Fruit fly (Drosophila melanogaster) whole organism, embryonic: ENCODE measurements around the gene eIF4H2.

Experiments
- Asciz ChIP-seq: fragments of 200-800 bp; sonication (Bioruptor generic); optimal IDR thresholded peaks from 2 replicates; lab custom pipeline; 2017; ENCODE audit warnings: missing biosample characterization, mild to moderate bottlenecking, missing genetic modification characterization, missing genetic modification reagents
- CG10366 ChIP-seq: fragments of 200-800 bp; sonication (Bioruptor generic); IDR thresholded peaks from 2 replicates; pipeline ENCODE4 v1.3.6; 2022; ENCODE audit warnings: missing biosample characterization, missing genetic modification characterization
- CG11398 ChIP-seq: fragments of 200-800 bp; sonication (Bioruptor generic); optimal IDR thresholded peaks from 2 replicates; lab custom pipeline; 2016; ENCODE audit warnings: missing biosample characterization, missing genetic modification characterization
- CG15479 ChIP-seq: fragments of 200-800 bp; sonication (Bioruptor generic); optimal IDR thresholded peaks from 3 replicates; lab custom pipeline; 2019; ENCODE audit warnings: missing biosample characterization, mild to moderate bottlenecking, missing genetic modification characterization, moderate library complexity
- CG17361 ChIP-seq: fragments of 200-800 bp; sonication (Bioruptor generic); IDR thresholded peaks from 3 replicates; pipeline ENCODE4 v1.3.6; 2022; ENCODE audit warnings: missing biosample characterization, missing genetic modification characterization
- CG17385 ChIP-seq: fragments of 200-800 bp; sonication (Bioruptor generic); optimal IDR thresholded peaks from 3 replicates; lab custom pipeline; 2018; ENCODE audit warnings: missing biosample characterization, mild to moderate bottlenecking, missing genetic modification characterization
- CG2129 ChIP-seq: fragments of 200-800 bp; sonication (Bioruptor generic); IDR thresholded peaks from 2 replicates; pipeline ENCODE4 v1.3.6; 2022; ENCODE audit warnings: missing biosample characterization, missing genetic modification characterization; ENCODE audit not compliant: partially characterized antibody
- CG3281 ChIP-seq: fragments of 200-800 bp; sonication (Bioruptor generic); optimal IDR thresholded peaks from 3 replicates; lab custom pipeline; 2017; ENCODE audit warnings: missing biosample characterization, mild to moderate bottlenecking, missing genetic modification characterization
- CG34224 ChIP-seq: fragments of 200-800 bp; sonication (Bioruptor generic); IDR thresholded peaks from 3 replicates; pipeline ENCODE4 v1.3.6; 2022; ENCODE audit warnings: missing biosample characterization, missing genetic modification characterization; ENCODE audit not compliant: partially characterized antibody
- CG34376 ChIP-seq: fragments of 200-800 bp; sonication (Bioruptor generic); optimal IDR thresholded peaks from 2 replicates; lab custom pipeline; 2018; ENCODE audit warnings: missing biosample characterization, mild to moderate bottlenecking, missing genetic modification characterization
- CG4424 ChIP-seq: fragments of 200-800 bp; sonication (Bioruptor generic); optimal IDR thresholded peaks from 3 replicates; lab custom pipeline; 2016; ENCODE audit warnings: missing biosample characterization, missing genetic modification characterization
- CG5245 ChIP-seq: fragments of 200-800 bp; sonication (Bioruptor generic); optimal IDR thresholded peaks from 3 replicates; lab custom pipeline; 2016; ENCODE audit warnings: missing biosample characterization, missing genetic modification characterization
- CG6854 ChIP-seq: fragments of 200-800 bp; sonication (Bioruptor generic); optimal IDR thresholded peaks from 3 replicates; lab custom pipeline; 2017; ENCODE audit warnings: missing biosample characterization, mild to moderate bottlenecking, missing genetic modification characterization
- CG7987 ChIP-seq: fragments of 200-800 bp; sonication (Bioruptor generic); optimal IDR thresholded peaks from 2 replicates; lab custom pipeline; 2018; ENCODE audit warnings: missing biosample characterization, mild to moderate bottlenecking, missing genetic modification characterization, moderate library complexity
- CG9609 ChIP-seq: fragments of 200-800 bp; sonication (Bioruptor generic); optimal IDR thresholded peaks from 3 replicates; lab custom pipeline; 2016; ENCODE audit warnings: missing biosample characterization, missing genetic modification characterization
- CG9876 ChIP-seq: fragments of 200-800 bp; sonication (Bioruptor generic); optimal IDR thresholded peaks from 2 replicates; lab custom pipeline; 2016; ENCODE audit warnings: missing biosample characterization, missing genetic modification characterization
- CTCF ChIP-seq: fragments of 200-800 bp; sonication (Bioruptor generic); optimal IDR thresholded peaks from 2 replicates; lab custom pipeline; 2017; ENCODE audit warnings: missing biosample characterization, mild to moderate bottlenecking, missing genetic modification characterization, moderate library complexity
- D ChIP-seq, 2 experiments: fragments of 200-800 bp in 1 of 2; fragments of >200 bp in 1 of 2; sonication (Bioruptor generic) in 1 of 2; optimal IDR thresholded peaks; 2 replicates in 1 of 2; 3 replicates in 1 of 2; lab custom pipeline; 2017; ENCODE audit warnings: mild to moderate bottlenecking in 1 of 2, missing biosample characterization in 1 of 2, missing genetic modification characterization in 1 of 2, missing genetic modification reagents in 1 of 2
- Dad ChIP-seq: fragments of 200-800 bp; sonication (Bioruptor generic); optimal IDR thresholded peaks from 3 replicates; lab custom pipeline; 2016; ENCODE audit warnings: missing biosample characterization, missing genetic modification characterization
- Dfd ChIP-seq, 2 experiments: fragments of >200 bp; optimal IDR thresholded peaks; 2 replicates each; lab custom pipeline; 2017; ENCODE audit warnings: missing biosample characterization in 2 of 2, missing genetic modification characterization in 2 of 2
- Doc2 ChIP-seq: fragments of 200-800 bp; sonication (Bioruptor generic); IDR thresholded peaks from 2 replicates; pipeline ENCODE4 v1.3.6; 2022; ENCODE audit warnings: missing biosample characterization, missing genetic modification characterization
- Doc3 ChIP-seq: fragments of 200-800 bp; sonication (Bioruptor generic); IDR thresholded peaks from 3 replicates; pipeline ENCODE4 v1.3.6; 2022; ENCODE audit warnings: missing biosample characterization, missing genetic modification characterization; ENCODE audit not compliant: partially characterized antibody
- Drgx ChIP-seq: fragments of 200-800 bp; sonication (Bioruptor generic); IDR thresholded peaks from 2 replicates; pipeline ENCODE4 v1.3.6; 2022; ENCODE audit warnings: missing biosample characterization, missing genetic modification characterization
- Ets65A ChIP-seq: fragments of 200-800 bp; sonication (Bioruptor generic); peaks from one replicate; lab custom pipeline; 2016; ENCODE audit warnings: missing biosample characterization, missing genetic modification characterization
- Jarid2 ChIP-seq: fragments of 200-800 bp; sonication (Bioruptor generic); optimal IDR thresholded peaks from 3 replicates; lab custom pipeline; 2017; ENCODE audit warnings: mild to moderate bottlenecking, missing biosample characterization, missing genetic modification reagents, missing genetic modification characterization
- Kr ChIP-seq: fragments of 200-800 bp; sonication (Bioruptor generic); optimal IDR thresholded peaks from 2 replicates; lab custom pipeline; 2017; ENCODE audit warnings: missing biosample characterization, mild to moderate bottlenecking, missing genetic modification characterization
- Sry-β ChIP-seq: fragments of 200-800 bp; sonication (Bioruptor generic); optimal IDR thresholded peaks from 2 replicates; lab custom pipeline; 2018; ENCODE audit warnings: missing biosample characterization, mild to moderate bottlenecking, missing genetic modification characterization, moderate library complexity
- Taf1 ChIP-seq: fragments of 200-800 bp; sonication (Bioruptor generic); IDR thresholded peaks from 2 replicates; pipeline ENCODE4 v1.3.6; 2022; ENCODE audit warnings: missing biosample characterization, missing genetic modification characterization
- ac ChIP-seq: fragments of 200-800 bp; sonication (Bioruptor generic); optimal IDR thresholded peaks from 3 replicates; lab custom pipeline; 2017; ENCODE audit warnings: missing biosample characterization, mild to moderate bottlenecking, missing genetic modification characterization
- ara ChIP-seq: fragments of 200-800 bp; sonication (Bioruptor generic); IDR thresholded peaks from 2 replicates; pipeline ENCODE4 v1.3.6; 2022; ENCODE audit warnings: missing biosample characterization, missing genetic modification characterization
- bab2 ChIP-seq: fragments of 200-800 bp; sonication (Bioruptor generic); optimal IDR thresholded peaks from 2 replicates; lab custom pipeline; 2016; ENCODE audit warnings: missing biosample characterization, missing genetic modification characterization
- cas ChIP-seq: fragments of 200-800 bp; sonication (Bioruptor generic); IDR thresholded peaks from 2 replicates; pipeline ENCODE4 v1.3.6; 2022; ENCODE audit warnings: missing biosample characterization, missing genetic modification characterization
- dm ChIP-seq: fragments of 200-800 bp; sonication (Bioruptor generic); optimal IDR thresholded peaks from 3 replicates; lab custom pipeline; 2016; ENCODE audit warnings: missing biosample characterization, missing genetic modification characterization
- ewg ChIP-seq: fragments of 200-800 bp; sonication (Bioruptor generic); optimal IDR thresholded peaks from 3 replicates; lab custom pipeline; 2017; ENCODE audit warnings: mild to moderate bottlenecking, missing biosample characterization, missing genetic modification reagents, missing genetic modification characterization
- kah ChIP-seq: fragments of 200-800 bp; sonication (Bioruptor generic); optimal IDR thresholded peaks from 2 replicates; lab custom pipeline; 2018; ENCODE audit warnings: missing biosample characterization, mild to moderate bottlenecking, missing genetic modification characterization
- lmd ChIP-seq: fragments of 200-800 bp; sonication (Bioruptor generic); IDR thresholded peaks from 2 replicates; pipeline ENCODE4 v1.3.6; 2022; ENCODE audit warnings: missing biosample characterization, missing genetic modification characterization
- maf-S ChIP-seq: fragments of 200-800 bp; sonication (Bioruptor generic); optimal IDR thresholded peaks from 2 replicates; lab custom pipeline; 2016; ENCODE audit warnings: missing biosample characterization, missing genetic modification characterization
- nau ChIP-seq: fragments of 200-800 bp; sonication (Bioruptor generic); optimal IDR thresholded peaks from 3 replicates; lab custom pipeline; 2017; ENCODE audit warnings: missing biosample characterization, mild to moderate bottlenecking, missing genetic modification characterization, missing genetic modification reagents
- oc ChIP-seq: fragments of 200-800 bp; sonication (Bioruptor generic); optimal IDR thresholded peaks from 2 replicates; lab custom pipeline; 2018; ENCODE audit warnings: missing biosample characterization, mild to moderate bottlenecking, missing genetic modification characterization, moderate library complexity
- pan ChIP-seq, 4 experiments: fragments of >200 bp in 3 of 4; fragments of 200-800 bp in 1 of 4; sonication (Bioruptor generic) in 1 of 4; optimal IDR thresholded peaks in 3 of 4; IDR thresholded peaks in 1 of 4; 2 replicates each; pipeline versions ENCODE4 v1.3.6 to Lab custom; 2017 to 2022; ENCODE audit warnings: missing biosample characterization in 2 of 4, missing genetic modification characterization in 2 of 4, mixed read lengths in 1 of 4
- pnt ChIP-seq: fragments of 200-800 bp; sonication (Bioruptor generic); optimal IDR thresholded peaks from 3 replicates; lab custom pipeline; 2016; ENCODE audit warnings: missing biosample characterization, missing genetic modification characterization
- pros ChIP-seq: fragments of 200-800 bp; sonication (Bioruptor generic); optimal IDR thresholded peaks from 3 replicates; lab custom pipeline; 2019; ENCODE audit warnings: missing biosample characterization, mild to moderate bottlenecking, missing genetic modification characterization, moderate library complexity
- slp2 ChIP-seq: fragments of 200-800 bp; sonication (Bioruptor generic); optimal IDR thresholded peaks from 2 replicates; lab custom pipeline; 2016; ENCODE audit warnings: missing biosample characterization, missing genetic modification characterization
- tgo ChIP-seq: fragments of 200-800 bp; sonication (Bioruptor generic); IDR thresholded peaks from 3 replicates; pipeline ENCODE4 v1.3.6; 2022; ENCODE audit warnings: missing biosample characterization, missing genetic modification characterization
- tin ChIP-seq: fragments of 200-800 bp; sonication (Bioruptor generic); optimal IDR thresholded peaks from 3 replicates; lab custom pipeline; 2016; ENCODE audit warnings: missing biosample characterization, missing genetic modification characterization
- tll ChIP-seq, 2 experiments: fragments of 200-800 bp in 1 of 2; fragments of >200 bp in 1 of 2; sonication (Bioruptor generic) in 1 of 2; optimal IDR thresholded peaks; 2 replicates each; lab custom pipeline; 2017 to 2019; ENCODE audit warnings: missing biosample characterization in 2 of 2, missing genetic modification characterization in 2 of 2, mild to moderate bottlenecking in 1 of 2, moderate library complexity in 1 of 2
- twi ChIP-seq: fragments of 200-800 bp; optimal IDR thresholded peaks from 2 replicates; lab custom pipeline; 2019; ENCODE audit warnings: missing biosample characterization, mild to moderate bottlenecking, missing genetic modification characterization, moderate library complexity
- unpg ChIP-seq: fragments of 200-800 bp; sonication (Bioruptor generic); optimal IDR thresholded peaks from 3 replicates; lab custom pipeline; 2018; ENCODE audit warnings: missing biosample characterization, mild to moderate bottlenecking, missing genetic modification characterization, moderate library complexity
- zen ChIP-seq: fragments of 200-800 bp; sonication (Bioruptor generic); optimal IDR thresholded peaks from 3 replicates; lab custom pipeline; 2018; ENCODE audit warnings: missing biosample characterization, mild to moderate bottlenecking, missing genetic modification characterization, moderate library complexity

The eIF4H2 gene

DNA sequence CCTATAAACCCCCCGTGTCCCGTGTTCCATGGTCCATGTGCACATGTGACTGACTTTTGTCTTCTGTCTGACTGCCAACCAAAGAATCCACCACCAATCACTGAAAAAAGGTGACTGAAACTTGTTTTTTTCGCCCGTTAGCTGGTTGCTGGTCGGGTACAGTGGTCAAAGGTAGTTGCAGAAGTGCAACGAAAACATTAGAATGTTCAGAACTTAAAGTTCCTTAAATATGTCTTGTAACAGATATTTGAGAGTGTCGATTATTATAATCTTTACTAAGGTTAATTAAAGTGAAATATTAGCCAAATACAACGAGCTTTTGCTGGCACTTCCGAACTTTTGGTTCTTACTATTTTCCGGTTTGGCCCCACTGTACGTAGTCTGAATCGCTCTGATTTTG is 35.3 kb downstream of the eIF4H2 start (continued):
- TF ChIP-seq Dfd (GFP tag; optimal IDR thresholded peaks at IDR 0.05; lab: Kevin White, UChicago) (no peak), Doc3 (GFP tag; lab: Robert Waterston, UW) (no peak), nau (GFP tag; lab: Kevin White, UChicago) (no peak), oc (tag; lab: Kevin White, UChicago) (no peak), CG5245 (GFP tag; lab: Kevin White, UChicago) (peak; percentile 31), lmd (peak; percentile 37; the same call in 1 of the 2 replicates), Jarid2 (GFP tag; lab: Kevin White, UChicago) (no peak), tgo (no peak; the same call in 2 of the 3 replicates), pan (optimal IDR thresholded peaks at IDR 0.05; lab: Kevin White, UChicago) (no peak), pan (GFP tag; optimal IDR thresholded peaks at IDR 0.05 in 1 of 2, IDR thresholded peaks at IDR 0.05 in 1 of 2) (peak in 1 of 2 experiments; percentile 33), slp2 (GFP tag; lab: Kevin White, UChicago) (peak; percentile 17)
- TF ChIP-seq, all 482 proteins: peak for 203

DNA sequence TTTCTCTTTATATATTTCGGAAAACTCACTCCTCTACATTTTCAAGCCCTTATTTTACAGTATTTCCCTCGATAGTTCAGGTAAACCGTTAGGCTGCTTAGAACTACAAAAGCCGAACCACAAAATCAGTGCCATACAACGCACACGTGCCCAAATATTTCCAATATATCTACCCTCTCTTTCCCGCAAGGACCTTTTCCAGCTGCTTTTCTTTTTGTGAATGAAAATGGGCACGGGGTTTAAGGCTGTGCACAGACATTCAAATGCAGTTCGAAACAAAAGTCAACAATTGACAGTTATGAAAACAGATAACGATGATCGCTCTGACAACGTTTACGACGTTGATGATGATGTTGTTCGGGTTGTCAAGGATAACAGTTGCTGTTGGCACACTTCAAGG is 36.3 kb downstream of the eIF4H2 start:
- TF ChIP-seq CG34376 (GFP tag; lab: Kevin White, UChicago), result no peak
- TF ChIP-seq Kr (GFP tag; lab: Kevin White, UChicago), result no peak
- TF ChIP-seq cas (GFP tag; lab: Robert Waterston, UW), result no peak
- no peak for TF ChIP-seq tin
- TF ChIP-seq CG7987 (GFP tag; lab: Kevin White, UChicago), result no peak
- no peak for TF ChIP-seq CG4424 (GFP tag; lab: Kevin White, UChicago)
- no peak for TF ChIP-seq Asciz (GFP tag; lab: Kevin White, UChicago)
- no peak for TF ChIP-seq CG2129 (GFP tag; lab: Robert Waterston, UW)
- no peak for TF ChIP-seq CG9876 (GFP tag; lab: Kevin White, UChicago)
- no peak for TF ChIP-seq dm
- no peak for TF ChIP-seq kah (GFP tag; lab: Kevin White, UChicago)
- TF ChIP-seq ewg (GFP tag; lab: Kevin White, UChicago), result no peak
- no peak for TF ChIP-seq CG17361 (GFP tag; lab: Robert Waterston, UW)
- no peak for TF ChIP-seq maf-S
- peak; percentile 55 for TF ChIP-seq CG15479 (GFP tag; lab: Kevin White, UChicago)
- no peak for TF ChIP-seq CG3281 (GFP tag; lab: Kevin White, UChicago)
- peak; percentile 64 for TF ChIP-seq zen (tag; lab: Kevin White, UChicago)
- TF ChIP-seq Sry-β (GFP tag; lab: Kevin White, UChicago), result no peak
- no peak for TF ChIP-seq Ets65A (GFP tag; lab: Kevin White, UChicago)
- TF ChIP-seq CG34224 (GFP tag; lab: Robert Waterston, UW), result no peak
- peak; percentile 78 for TF ChIP-seq D (optimal IDR thresholded peaks at IDR 0.05; lab: Kevin White, UChicago)
- no peak for TF ChIP-seq D (GFP tag; optimal IDR thresholded peaks at IDR 0.05; lab: Kevin White, UChicago)
- TF ChIP-seq Doc2 (GFP tag; lab: Robert Waterston, UW), result no peak
- no peak for TF ChIP-seq CG11398
- TF ChIP-seq pros (GFP tag; lab: Kevin White, UChicago), result peak; percentile 71
- TF ChIP-seq pnt (GFP tag; lab: Kevin White, UChicago), result no peak
- TF ChIP-seq Drgx, result no peak
- peak in 1 of 2 experiments; percentile 98 for TF ChIP-seq tll (GFP tag; optimal IDR thresholded peaks at IDR 0.05; lab: Kevin White, UChicago)
- no peak for TF ChIP-seq Taf1
- no peak for TF ChIP-seq CG10366
- TF ChIP-seq CG17385 (GFP tag; lab: Kevin White, UChicago), result no peak
- TF ChIP-seq bab2 (GFP tag; lab: Kevin White, UChicago), result no peak
- no peak for TF ChIP-seq unpg
- no peak for TF ChIP-seq CG9609
- no peak for TF ChIP-seq Dad (GFP tag; lab: Kevin White, UChicago)
- TF ChIP-seq twi (tag; lab: Kevin White, UChicago), result peak; percentile 91
- no peak for TF ChIP-seq CTCF
- peak; percentile 56 for TF ChIP-seq ac
- TF ChIP-seq ara, result no peak
- TF ChIP-seq CG6854 (GFP tag; lab: Kevin White, UChicago), result no peak
- TF ChIP-seq, all 482 proteins: peak for 7
